Worm (Caenorhabditis elegans): ENCODE data around the gene D2096.7.
"Not testable (repeated sequence)": the region's sequence is repeated elsewhere in the genome, so short reads cannot be mapped to it uniquely, and the experiment has no call there.

The D2096.7 gene

DNA sequence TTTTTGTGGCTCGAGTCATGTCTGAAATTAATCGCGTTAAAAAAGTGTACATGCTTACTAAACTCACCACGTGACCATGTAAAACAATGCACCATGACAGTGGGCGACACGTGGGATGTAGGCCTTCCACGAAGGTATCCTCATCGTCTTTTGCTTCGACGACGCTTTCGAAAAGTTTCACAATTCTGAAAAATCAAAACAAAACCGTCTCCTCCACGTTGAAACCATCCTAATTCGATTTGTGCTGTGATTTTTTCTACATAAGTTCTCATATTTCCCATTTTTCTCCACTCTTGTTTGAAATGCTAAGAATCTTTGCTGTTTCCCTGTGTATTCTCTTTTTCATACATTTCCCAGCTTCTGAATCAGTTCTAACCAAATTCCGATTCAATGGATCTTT is 22.9 kb downstream of the D2096.7 start, which contains the start of gene F17E9.3:
Gene F17E9.3, plus strand, starts transcription at position 301 of the 400 bp plus-strand sequence.
- TF ChIP-seq ceh-28 (tag; optimal IDR thresholded peaks at IDR 0.05) (no peak), F44E2.7 (GFP tag; IDR thresholded peaks at IDR 0.05) (no peak), attf-4 (tag; optimal IDR thresholded peaks at IDR 0.05) (no peak), nhr-11 (tag; optimal IDR thresholded peaks at IDR 0.05) (no peak), lim-7 (GFP tag; IDR thresholded peaks at IDR 0.05) (no peak), nhr-41 (GFP tag; IDR thresholded peaks at IDR 0.05) (no peak), ctbp-1 (GFP tag; IDR thresholded peaks at IDR 0.05) (no peak), php-3 (GFP tag; IDR thresholded peaks at IDR 0.05) (no peak), unc-39 (tag; optimal IDR thresholded peaks at IDR 0.05) (no peak), Y48G9A.11 (GFP tag; IDR thresholded peaks at IDR 0.05) (no peak), mdt-29 (GFP tag; IDR thresholded peaks at IDR 0.05) (no peak), mxl-2 (GFP tag; conservative IDR thresholded peaks at IDR 0.05) (no peak), daf-12 (tag; optimal IDR thresholded peaks at IDR 0.05) (no peak), lin-13 (GFP tag; optimal IDR thresholded peaks at IDR 0.05) (no peak), nhr-6 (tag; optimal IDR thresholded peaks at IDR 0.05) (no peak), nhr-76 (tag; optimal IDR thresholded peaks at IDR 0.05) (no peak), ceh-32 (tag; optimal IDR thresholded peaks at IDR 0.05; ENCODE audit: poor library complexity) (no peak), lsy-2 (tag; optimal IDR thresholded peaks at IDR 0.05) (no peak), zag-1 (tag; optimal IDR thresholded peaks at IDR 0.05) (no peak), daf-19 (GFP tag; conservative IDR thresholded peaks at IDR 0.05) (no peak)

DNA sequence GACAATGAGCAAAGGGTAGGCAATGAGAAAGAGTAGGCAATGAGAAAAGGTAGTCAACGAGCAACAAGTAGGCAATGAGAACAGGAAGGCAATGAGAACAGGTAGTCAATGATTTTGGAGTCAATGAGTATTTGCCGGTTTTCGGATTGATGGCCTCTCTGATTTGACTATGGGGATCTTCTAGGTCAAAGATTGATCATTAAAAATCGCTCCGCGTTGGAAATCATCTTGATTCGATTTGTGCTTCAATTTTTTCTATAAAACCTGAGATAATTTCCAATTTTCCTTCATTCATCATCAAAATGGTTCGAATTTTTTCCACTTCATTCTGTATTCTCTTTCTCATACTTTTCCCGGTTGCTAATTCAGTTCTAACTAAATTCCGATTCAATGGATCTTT is 25.4 kb downstream of the D2096.7 start, which contains the start of gene F17E9.16:
Gene F17E9.16, plus strand, starts transcription at position 301 of the 400 bp plus-strand sequence.
- not testable (repeated sequence) for TF ChIP-seq nhr-6 (tag; optimal IDR thresholded peaks at IDR 0.05); daf-12 (tag; optimal IDR thresholded peaks at IDR 0.05); snpc-1.2 (GFP tag; IDR thresholded peaks at IDR 0.05)

DNA sequence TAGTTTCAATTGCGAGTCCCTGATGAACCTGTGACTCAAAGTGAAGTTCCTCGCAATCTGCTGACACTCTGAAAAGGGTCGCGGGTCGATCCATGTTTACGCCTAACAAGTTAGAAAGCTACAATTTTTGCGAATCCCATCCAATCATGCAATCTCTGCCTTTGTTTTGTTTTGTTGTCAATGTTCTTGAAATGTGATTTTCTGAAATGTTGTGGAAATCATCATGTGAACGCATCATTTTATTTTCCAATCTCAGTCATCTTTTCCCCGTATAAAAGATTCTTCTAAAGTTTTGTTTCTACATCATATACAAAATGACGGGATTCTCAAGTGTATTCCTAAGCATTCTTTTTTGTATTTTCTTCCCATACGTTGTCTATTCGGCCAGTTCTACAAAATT is 29.4 kb downstream of the D2096.7 start, which contains the start of gene F17E9.4:
Gene F17E9.4, plus strand, starts transcription at position 301 of the 400 bp plus-strand sequence.
- TF ChIP-seq hlh-30 (tag; optimal IDR thresholded peaks at IDR 0.05; ENCODE audit: insufficient read depth) (no peak), mxl-2 (GFP tag; conservative IDR thresholded peaks at IDR 0.05) (no peak), snpc-4 (tag; optimal IDR thresholded peaks at IDR 0.05) (no peak), mes-2 (tag; optimal IDR thresholded peaks at IDR 0.05; ENCODE audit: poor library complexity, severe bottlenecking) (no peak), zfp-2 (tag; optimal IDR thresholded peaks at IDR 0.05) (no peak), T20F7.1 (GFP tag; optimal IDR thresholded peaks at IDR 0.05) (no peak), F44E2.7 (GFP tag; IDR thresholded peaks at IDR 0.05) (no peak), F49E8.2 (tag; optimal IDR thresholded peaks at IDR 0.05; ENCODE audit: borderline replicate concordance) (no peak), dmd-6 (GFP tag; IDR thresholded peaks at IDR 0.05) (no peak), nhr-25 (tag; optimal IDR thresholded peaks at IDR 0.05; ENCODE audit: borderline replicate concordance, insufficient read depth) (no peak), skn-1 (tag; optimal IDR thresholded peaks at IDR 0.05) (no peak), rbr-2 (tag; optimal IDR thresholded peaks at IDR 0.05) (no peak), madf-5 (GFP tag; IDR thresholded peaks at IDR 0.05) (no peak)

DNA sequence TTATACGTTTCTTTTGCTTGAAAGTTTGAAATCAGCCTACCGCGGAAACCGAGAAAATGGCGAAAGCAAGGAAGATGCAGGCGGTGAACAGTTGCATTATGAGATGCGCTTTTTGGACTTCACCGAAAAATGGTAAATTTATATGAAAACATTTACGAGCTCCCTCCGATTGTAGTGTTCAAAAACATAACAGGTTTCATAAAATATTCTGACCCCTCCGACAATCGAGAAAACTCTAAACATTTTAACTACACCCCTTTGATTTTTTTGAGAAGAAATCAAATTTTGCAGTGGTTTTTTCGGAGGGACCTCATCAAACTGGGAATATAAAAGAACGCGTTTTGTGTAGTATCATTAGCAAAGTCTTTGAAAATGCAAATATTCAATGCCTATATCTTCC is 30.4 kb downstream of the D2096.7 start, which contains the start of the genes F17E9.18 and F17E9.15:
Gene F17E9.18, minus strand, starts transcription at position 101 of the 400 bp plus-strand sequence.
Gene F17E9.15, plus strand, starts transcription at position 368 of the 400 bp plus-strand sequence.
- TF ChIP-seq rbr-2 (tag; optimal IDR thresholded peaks at IDR 0.05) = no peak
- TF ChIP-seq gei-8 (GFP tag; optimal IDR thresholded peaks at IDR 0.05) = no peak
- no peak for TF ChIP-seq hlh-30 (tag; optimal IDR thresholded peaks at IDR 0.05; ENCODE audit: insufficient read depth)
- TF ChIP-seq vab-7 (GFP tag; IDR thresholded peaks at IDR 0.05) = no peak
- TF ChIP-seq nhr-77 (tag; optimal IDR thresholded peaks at IDR 0.05) = no peak
- no peak for TF ChIP-seq ceh-62 (tag; optimal IDR thresholded peaks at IDR 0.05)
